Fruit fly (Drosophila melanogaster) whole organism, embryonic: ENCODE results near the gene SP1173.
A peak's percentile ranks its signal among the peaks of the same experiment; 100 is the strongest.

ENCODE experiments used
- Bgb ChIP-seq: fragments of 200-800 bp; sonication (Bioruptor generic); IDR thresholded peaks from 2 replicates; pipeline ENCODE4 v1.3.6; 2022; ENCODE audit warnings: missing biosample characterization, missing genetic modification characterization; ENCODE audit not compliant: partially characterized antibody
- C15 ChIP-seq: fragments of 200-800 bp; sonication (Bioruptor generic); IDR thresholded peaks from 3 replicates; pipeline ENCODE4 v1.3.6; 2022; ENCODE audit warnings: missing biosample characterization, missing genetic modification characterization
- CG13287 ChIP-seq: fragments of 200-800 bp; sonication (Bioruptor generic); IDR thresholded peaks from 2 replicates; pipeline ENCODE4 v1.3.6; 2022; ENCODE audit warnings: missing biosample characterization, missing genetic modification characterization; ENCODE audit not compliant: partially characterized antibody
- CG15269 ChIP-seq: fragments of 200-800 bp; sonication (Bioruptor generic); optimal IDR thresholded peaks from 2 replicates; lab custom pipeline; 2018; ENCODE audit warnings: missing biosample characterization, mild to moderate bottlenecking, missing genetic modification characterization, moderate library complexity
- CG17912 ChIP-seq: fragments of 200-800 bp; sonication (Bioruptor generic); optimal IDR thresholded peaks from 2 replicates; lab custom pipeline; 2018; ENCODE audit warnings: missing biosample characterization, mild to moderate bottlenecking, missing genetic modification characterization
- CG18619 ChIP-seq: fragments of 200-800 bp; sonication (Bioruptor generic); optimal IDR thresholded peaks from 3 replicates; lab custom pipeline; 2017; ENCODE audit warnings: missing biosample characterization, mild to moderate bottlenecking, missing genetic modification characterization
- CG18764 ChIP-seq: fragments of 200-800 bp; sonication (Bioruptor generic); optimal IDR thresholded peaks from 3 replicates; lab custom pipeline; 2016; ENCODE audit warnings: missing biosample characterization, missing genetic modification characterization
- CG2199 ChIP-seq: fragments of 200-800 bp; sonication (Bioruptor generic); IDR thresholded peaks from 3 replicates; pipeline ENCODE4 v1.3.6; 2022; ENCODE audit warnings: missing biosample characterization, missing genetic modification characterization
- CG33213 ChIP-seq: fragments of 200-800 bp; sonication (Bioruptor generic); optimal IDR thresholded peaks from 3 replicates; lab custom pipeline; 2016; ENCODE audit warnings: missing biosample characterization, missing genetic modification characterization
- CG34224 ChIP-seq: fragments of 200-800 bp; sonication (Bioruptor generic); IDR thresholded peaks from 3 replicates; pipeline ENCODE4 v1.3.6; 2022; ENCODE audit warnings: missing biosample characterization, missing genetic modification characterization; ENCODE audit not compliant: partially characterized antibody
- CG3847 ChIP-seq: fragments of 200-800 bp; sonication (Bioruptor generic); IDR thresholded peaks from 2 replicates; pipeline ENCODE4 v1.3.6; 2022; ENCODE audit warnings: missing biosample characterization, missing genetic modification characterization
- CG6791 ChIP-seq: fragments of 200-800 bp; sonication (Bioruptor generic); IDR thresholded peaks from 3 replicates; pipeline ENCODE4 v1.3.6; 2022; ENCODE audit warnings: missing biosample characterization, missing genetic modification characterization; ENCODE audit not compliant: partially characterized antibody
- CG6854 ChIP-seq: fragments of 200-800 bp; sonication (Bioruptor generic); optimal IDR thresholded peaks from 3 replicates; lab custom pipeline; 2017; ENCODE audit warnings: missing biosample characterization, mild to moderate bottlenecking, missing genetic modification characterization
- CG7928 ChIP-seq: fragments of 200-800 bp; sonication (Bioruptor generic); optimal IDR thresholded peaks from 2 replicates; lab custom pipeline; 2017; ENCODE audit warnings: missing biosample characterization, mild to moderate bottlenecking, missing genetic modification characterization
- CG8290 ChIP-seq, 3 experiments: fragments of 200-800 bp; sonication (Bioruptor generic); optimal IDR thresholded peaks; 2 replicates each; lab custom pipeline; 2016 to 2019; ENCODE audit warnings: missing biosample characterization in 3 of 3, missing genetic modification characterization in 3 of 3, mild to moderate bottlenecking in 2 of 3, moderate library complexity in 1 of 3
- CG9817 ChIP-seq: fragments of 200-800 bp; sonication (Bioruptor generic); optimal IDR thresholded peaks from 2 replicates; lab custom pipeline; 2018; ENCODE audit warnings: missing biosample characterization, mild to moderate bottlenecking, missing genetic modification characterization, moderate library complexity
- D19A ChIP-seq: fragments of 200-800 bp; optimal IDR thresholded peaks from 3 replicates; lab custom pipeline; 2019; ENCODE audit warnings: missing biosample characterization, mild to moderate bottlenecking, missing genetic modification characterization, moderate library complexity
- Dbx ChIP-seq: fragments of 200-800 bp; sonication (Bioruptor generic); IDR thresholded peaks from 3 replicates; pipeline ENCODE4 v1.3.6; 2022; ENCODE audit warnings: missing biosample characterization, missing genetic modification characterization
- Deaf1 ChIP-seq: fragments of 200-800 bp; optimal IDR thresholded peaks from 3 replicates; lab custom pipeline; 2019; ENCODE audit warnings: missing biosample characterization, mild to moderate bottlenecking, missing genetic modification characterization, moderate library complexity
- Dek ChIP-seq: fragments of 200-800 bp; sonication (Bioruptor generic); optimal IDR thresholded peaks from 3 replicates; lab custom pipeline; 2019; ENCODE audit warnings: missing biosample characterization, mild to moderate bottlenecking, missing genetic modification characterization, moderate library complexity
- Dp ChIP-seq: fragments of 200-800 bp; sonication (Bioruptor generic); optimal IDR thresholded peaks from 2 replicates; lab custom pipeline; 2018; ENCODE audit warnings: missing biosample characterization, mild to moderate bottlenecking, missing genetic modification characterization, moderate library complexity
- E2f2 ChIP-seq: fragments of 200-800 bp; sonication (Bioruptor generic); IDR thresholded peaks from 2 replicates; pipeline ENCODE4 v1.3.6; 2022; ENCODE audit warnings: missing biosample characterization, missing genetic modification characterization
- Elba2 ChIP-seq: fragments of 200-800 bp; sonication (Bioruptor generic); optimal IDR thresholded peaks from 3 replicates; lab custom pipeline; 2016; ENCODE audit warnings: missing biosample characterization, missing genetic modification characterization
- Gug ChIP-seq: fragments of 200-800 bp; sonication (Bioruptor generic); IDR thresholded peaks from 4 replicates; pipeline ENCODE4 v1.3.6; 2022; ENCODE audit warnings: missing biosample characterization, missing genetic modification characterization
- HLH54F ChIP-seq: fragments of 200-800 bp; sonication (Bioruptor generic); optimal IDR thresholded peaks from 3 replicates; lab custom pipeline; 2016; ENCODE audit warnings: missing biosample characterization, missing genetic modification characterization
- Lhr ChIP-seq: fragments of 200-800 bp; sonication (Bioruptor generic); optimal IDR thresholded peaks from 3 replicates; lab custom pipeline; 2017; ENCODE audit warnings: mild to moderate bottlenecking, missing biosample characterization, missing genetic modification reagents, missing genetic modification characterization
- Med ChIP-seq: fragments of 200-800 bp; sonication (Bioruptor generic); peaks from one replicate; lab custom pipeline; 2016; ENCODE audit warnings: missing biosample characterization, missing genetic modification characterization, mild to moderate bottlenecking, inconsistent platforms, moderate library complexity
- NFAT ChIP-seq: fragments of 200-800 bp; sonication (Bioruptor generic); IDR thresholded peaks from 2 replicates; pipeline ENCODE4 v1.3.6; 2022; ENCODE audit warnings: missing biosample characterization, missing genetic modification characterization
- Nf-YC ChIP-seq: fragments of 200-800 bp; optimal IDR thresholded peaks from 3 replicates; lab custom pipeline; 2019; ENCODE audit warnings: missing biosample characterization, mild to moderate bottlenecking, missing genetic modification characterization, moderate library complexity
- Oli ChIP-seq: fragments of 200-800 bp; sonication (Bioruptor generic); optimal IDR thresholded peaks from 2 replicates; lab custom pipeline; 2018; ENCODE audit warnings: missing biosample characterization, mild to moderate bottlenecking, missing genetic modification characterization, moderate library complexity
- Pdp1 ChIP-seq, 2 experiments: fragments of 200-800 bp; sonication (Bioruptor generic); optimal IDR thresholded peaks; 3 replicates each; lab custom pipeline; 2016; ENCODE audit warnings: missing biosample characterization in 2 of 2, missing genetic modification characterization in 2 of 2, mild to moderate bottlenecking in 1 of 2, moderate library complexity in 1 of 2
- Rx ChIP-seq: fragments of 200-800 bp; sonication (Bioruptor generic); IDR thresholded peaks from 2 replicates; pipeline ENCODE4 v1.3.6; 2022; ENCODE audit warnings: missing biosample characterization, missing genetic modification characterization
- Side ChIP-seq: fragments of 200-800 bp; sonication (Bioruptor generic); optimal IDR thresholded peaks from 2 replicates; lab custom pipeline; 2016; ENCODE audit warnings: missing biosample characterization, missing genetic modification characterization
- Xbp1 ChIP-seq: fragments of 200-800 bp; sonication (Bioruptor generic); optimal IDR thresholded peaks from 3 replicates; lab custom pipeline; 2016; ENCODE audit warnings: missing biosample characterization, mild to moderate bottlenecking, missing genetic modification characterization
- amos ChIP-seq: fragments of 200-800 bp; sonication (Bioruptor generic); IDR thresholded peaks from 2 replicates; pipeline ENCODE4 v1.3.6; 2022; ENCODE audit warnings: missing biosample characterization, missing genetic modification characterization; ENCODE audit not compliant: partially characterized antibody
- chm ChIP-seq: fragments of 200-800 bp; sonication (Bioruptor generic); IDR thresholded peaks from 2 replicates; pipeline ENCODE4 v1.3.6; 2022; ENCODE audit warnings: missing biosample characterization, missing genetic modification characterization
- dan ChIP-seq: fragments of 200-800 bp; sonication (Bioruptor generic); IDR thresholded peaks from 2 replicates; pipeline ENCODE4 v1.3.6; 2022; ENCODE audit warnings: missing biosample characterization, missing genetic modification characterization
- fd102C ChIP-seq: fragments of 200-800 bp; sonication (Bioruptor generic); optimal IDR thresholded peaks from 2 replicates; lab custom pipeline; 2018; ENCODE audit warnings: missing biosample characterization, mild to moderate bottlenecking, missing genetic modification characterization, moderate library complexity
- ftz-f1 ChIP-seq: fragments of 200-800 bp; sonication (Bioruptor generic); optimal IDR thresholded peaks from 2 replicates; lab custom pipeline; 2016; ENCODE audit warnings: missing biosample characterization, missing genetic modification characterization
- gcm ChIP-seq: fragments of 200-800 bp; sonication (Bioruptor generic); optimal IDR thresholded peaks from 2 replicates; lab custom pipeline; 2019; ENCODE audit warnings: missing biosample characterization, mild to moderate bottlenecking, missing genetic modification characterization, moderate library complexity
- h ChIP-seq: fragments of >200 bp; optimal IDR thresholded peaks from 2 replicates; lab custom pipeline; 2017
- pfk ChIP-seq: fragments of 200-800 bp; sonication (Bioruptor generic); optimal IDR thresholded peaks from 2 replicates; lab custom pipeline; 2018; ENCODE audit warnings: missing biosample characterization, mild to moderate bottlenecking, missing genetic modification characterization, moderate library complexity
- pho ChIP-seq: fragments of 200-800 bp; sonication (Bioruptor generic); optimal IDR thresholded peaks from 2 replicates; lab custom pipeline; 2016; ENCODE audit warnings: missing biosample characterization, missing genetic modification characterization
- run ChIP-seq: fragments of 200-800 bp; sonication (Bioruptor generic); optimal IDR thresholded peaks from 3 replicates; lab custom pipeline; 2018; ENCODE audit warnings: missing biosample characterization, mild to moderate bottlenecking, missing genetic modification characterization
- slbo ChIP-seq: fragments of 200-800 bp; sonication (Bioruptor generic); IDR thresholded peaks from 2 replicates; pipeline ENCODE4 v1.3.6; 2022; ENCODE audit warnings: missing biosample characterization, missing genetic modification characterization
- so ChIP-seq: fragments of 200-800 bp; sonication (Bioruptor generic); IDR thresholded peaks from 3 replicates; pipeline ENCODE4 v1.3.6; 2022; ENCODE audit warnings: missing biosample characterization, missing genetic modification characterization
- tna ChIP-seq: fragments of 200-800 bp; sonication (Bioruptor generic); IDR thresholded peaks from 2 replicates; pipeline ENCODE4 v1.3.6; 2022; ENCODE audit warnings: missing biosample characterization, missing genetic modification characterization; ENCODE audit not compliant: partially characterized antibody
- trem ChIP-seq: fragments of 200-800 bp; optimal IDR thresholded peaks from 3 replicates; lab custom pipeline; 2019; ENCODE audit warnings: missing biosample characterization, mild to moderate bottlenecking, missing genetic modification characterization, moderate library complexity
- wek ChIP-seq: fragments of 200-800 bp; sonication (Bioruptor generic); optimal IDR thresholded peaks from 3 replicates; lab custom pipeline; 2018; ENCODE audit warnings: missing biosample characterization, mild to moderate bottlenecking, missing genetic modification characterization, moderate library complexity
- yki ChIP-seq: fragments of >200 bp; optimal IDR thresholded peaks from 3 replicates; lab custom pipeline; 2018

The SP1173 gene

DNA sequence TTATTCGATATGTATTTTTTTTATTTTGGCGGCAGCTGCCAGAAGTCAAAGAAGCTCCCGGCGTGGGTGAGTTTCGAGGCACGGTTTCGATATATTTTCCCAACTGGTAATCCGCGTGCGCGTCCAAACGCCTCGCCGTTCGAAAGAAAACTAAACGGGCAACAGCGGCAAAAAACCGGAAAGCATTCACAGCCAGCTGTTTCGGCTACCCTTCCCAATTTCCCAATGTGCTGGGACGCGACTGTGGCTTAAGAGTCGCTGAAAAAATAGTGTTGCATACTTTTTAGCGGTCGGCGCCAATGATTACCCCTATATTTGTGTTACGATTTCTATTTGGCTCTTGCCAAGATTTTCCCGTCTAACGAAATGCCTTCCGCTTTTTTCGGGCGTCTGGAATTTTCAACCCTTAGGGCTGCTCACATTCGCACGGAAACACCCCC is at the start of gene SP1173 (continued):
- TF ChIP-seq fd102C (GFP tag; lab: Kevin White, UChicago) (no peak), HLH54F (GFP tag; lab: Kevin White, UChicago) (no peak), run (tag; lab: Kevin White, UChicago) (peak; percentile 36), h (lab: Kevin White, UChicago) (no peak), Deaf1 (tag; lab: Kevin White, UChicago) (peak; percentile 61), Xbp1 (GFP tag; lab: Kevin White, UChicago) (no peak), CG13287 (peak; percentile 65), Bgb (GFP tag; lab: Robert Waterston, UW) (peak; percentile 69; the same call in 1 of the 2 replicates), dan (GFP tag; lab: Robert Waterston, UW) (no peak), so (GFP tag; lab: Robert Waterston, UW) (peak; percentile 84; the same call in 2 of the 3 replicates), CG15269 (tag; lab: Kevin White, UChicago) (peak; percentile 26), D19A (tag; lab: Kevin White, UChicago) (peak; percentile 36), CG18764 (GFP tag; lab: Kevin White, UChicago) (no peak), CG6791 (GFP tag; lab: Robert Waterston, UW) (peak; percentile 66; the same call in 1 of the 3 replicates), ftz-f1 (peak; percentile 52), tna (GFP tag; lab: Robert Waterston, UW) (peak; percentile 61), CG34224 (GFP tag; lab: Robert Waterston, UW) (peak; percentile 27; the same call in 1 of the 3 replicates), CG3847 (GFP tag; lab: Robert Waterston, UW) (peak; percentile 35; the same call in 1 of the 2 replicates), Dbx (GFP tag; lab: Robert Waterston, UW) (peak; percentile 74; the same call in 2 of the 3 replicates), CG6854 (GFP tag; lab: Kevin White, UChicago) (no peak), chm (GFP tag; lab: Robert Waterston, UW) (peak; percentile 92), Pdp1 (GFP tag; optimal IDR thresholded peaks at IDR 0.05; lab: Kevin White, UChicago) (peak in 1 of 2 experiments; percentile 42), CG8290 (GFP tag; optimal IDR thresholded peaks at IDR 0.05; lab: Kevin White, UChicago) (no peak), CG8290 (tag; optimal IDR thresholded peaks at IDR 0.05; lab: Kevin White, UChicago) (peak; percentile 45 to 76), E2f2 (peak; percentile 54), pho (no peak), Dp (GFP tag; lab: Kevin White, UChicago) (peak; percentile 3), C15 (GFP tag; lab: Robert Waterston, UW) (0 out of 3 replicates have a peak, but pooled peaks have one; percentile 46), NFAT (peak; percentile 64), CG9817 (tag; lab: Kevin White, UChicago) (no peak), trem (tag; lab: Kevin White, UChicago) (peak; percentile 25), Nf-YC (tag; lab: Kevin White, UChicago) (peak; percentile 39), gcm (GFP tag; lab: Kevin White, UChicago) (peak; percentile 74), slbo (peak; percentile 63), CG17912 (peak; percentile 3), Side (GFP tag; lab: Kevin White, UChicago) (peak; percentile 48), Gug (GFP tag; lab: Robert Waterston, UW) (no peak), Lhr (GFP tag; lab: Kevin White, UChicago) (peak; percentile 40), amos (peak; percentile 55; the same call in 1 of the 2 replicates), Elba2 (GFP tag; lab: Kevin White, UChicago) (no peak), Dek (peak; percentile 48), CG2199 (peak; percentile 85; the same call in 1 of the 3 replicates), yki (no peak), Med (GFP tag; lab: Kevin White, UChicago) (peak; percentile 85), wek (GFP tag; lab: Kevin White, UChicago) (peak; percentile 52), Oli (peak; percentile 7), CG18619 (peak; percentile 7), Rx (GFP tag; lab: Robert Waterston, UW) (no peak), pfk (GFP tag; lab: Kevin White, UChicago) (peak; percentile 2), CG33213 (GFP tag; lab: Kevin White, UChicago) (peak; percentile 16), CG7928 (GFP tag; lab: Kevin White, UChicago) (no peak)
